Fruit fly (Drosophila melanogaster) whole organism, embryonic: ENCODE data around the gene prtp.
A peak's percentile ranks its signal among the peaks of the same experiment; 100 is the strongest.

Source experiments
- B-H2 ChIP-seq: fragments of 200-800 bp; sonication (Bioruptor generic); optimal IDR thresholded peaks from 2 replicates; lab custom pipeline; 2018; ENCODE audit warnings: missing biosample characterization, mild to moderate bottlenecking, missing genetic modification characterization
- BtbVII ChIP-seq: fragments of 200-800 bp; sonication (Bioruptor generic); optimal IDR thresholded peaks from 3 replicates; lab custom pipeline; 2017; ENCODE audit warnings: missing biosample characterization, mild to moderate bottlenecking, missing genetic modification characterization
- Bteb2 ChIP-seq: fragments of 200-800 bp; sonication (Bioruptor generic); optimal IDR thresholded peaks from 2 replicates; lab custom pipeline; 2016; ENCODE audit warnings: missing biosample characterization, missing genetic modification characterization
- CG10147 ChIP-seq: fragments of 200-800 bp; sonication (Bioruptor generic); optimal IDR thresholded peaks from 2 replicates; lab custom pipeline; 2019; ENCODE audit warnings: missing biosample characterization, mild to moderate bottlenecking, missing genetic modification characterization, moderate library complexity
- CG10274 ChIP-seq: fragments of 200-800 bp; sonication (Bioruptor generic); optimal IDR thresholded peaks from 3 replicates; lab custom pipeline; 2017; ENCODE audit warnings: missing biosample characterization, mild to moderate bottlenecking, missing genetic modification characterization
- CG10462 ChIP-seq: fragments of 200-800 bp; sonication (Bioruptor generic); optimal IDR thresholded peaks from 2 replicates; lab custom pipeline; 2016; ENCODE audit warnings: missing biosample characterization, missing genetic modification characterization
- CG10979 ChIP-seq: fragments of 200-800 bp; sonication (Bioruptor generic); optimal IDR thresholded peaks from 2 replicates; lab custom pipeline; 2018; ENCODE audit warnings: missing biosample characterization, mild to moderate bottlenecking, missing genetic modification characterization, moderate library complexity
- CG11504 ChIP-seq: fragments of 200-800 bp; sonication (Bioruptor generic); optimal IDR thresholded peaks from 3 replicates; lab custom pipeline; 2019; ENCODE audit warnings: missing biosample characterization, mild to moderate bottlenecking, missing genetic modification characterization, moderate library complexity
- CG12071 ChIP-seq: fragments of 200-800 bp; sonication (Bioruptor generic); optimal IDR thresholded peaks from 3 replicates; lab custom pipeline; 2018; ENCODE audit warnings: missing biosample characterization, mild to moderate bottlenecking, missing genetic modification characterization
- CG12155 ChIP-seq: fragments of 200-800 bp; sonication (Bioruptor generic); optimal IDR thresholded peaks from 3 replicates; lab custom pipeline; 2016; ENCODE audit warnings: missing biosample characterization, missing genetic modification characterization
- CG14441 ChIP-seq: fragments of 200-800 bp; sonication (Bioruptor generic); IDR thresholded peaks from 2 replicates; pipeline ENCODE4 v1.3.6; 2022; ENCODE audit warnings: missing biosample characterization, missing genetic modification characterization
- CG15011 ChIP-seq: fragments of 200-800 bp; sonication (Bioruptor generic); optimal IDR thresholded peaks from 3 replicates; lab custom pipeline; 2018; ENCODE audit warnings: missing biosample characterization, mild to moderate bottlenecking, missing genetic modification characterization
- CG17359 ChIP-seq: fragments of 200-800 bp; sonication (Bioruptor generic); optimal IDR thresholded peaks from 3 replicates; lab custom pipeline; 2018; ENCODE audit warnings: missing biosample characterization, mild to moderate bottlenecking, missing genetic modification characterization, moderate library complexity
- CG17385 ChIP-seq: fragments of 200-800 bp; sonication (Bioruptor generic); optimal IDR thresholded peaks from 3 replicates; lab custom pipeline; 2018; ENCODE audit warnings: missing biosample characterization, mild to moderate bottlenecking, missing genetic modification characterization
- CG17802 ChIP-seq: fragments of 200-800 bp; sonication (Bioruptor generic); optimal IDR thresholded peaks from 2 replicates; lab custom pipeline; 2018; ENCODE audit warnings: missing biosample characterization, mild to moderate bottlenecking, missing genetic modification characterization, moderate library complexity
- CG34224 ChIP-seq: fragments of 200-800 bp; sonication (Bioruptor generic); IDR thresholded peaks from 3 replicates; pipeline ENCODE4 v1.3.6; 2022; ENCODE audit warnings: missing biosample characterization, missing genetic modification characterization; ENCODE audit not compliant: partially characterized antibody
- CG42726 ChIP-seq: fragments of 200-800 bp; sonication (Bioruptor generic); IDR thresholded peaks from 2 replicates; pipeline ENCODE4 v1.3.6; 2022; ENCODE audit warnings: missing biosample characterization, missing genetic modification characterization; ENCODE audit not compliant: partially characterized antibody
- CG7786 ChIP-seq: fragments of 200-800 bp; sonication (Bioruptor generic); optimal IDR thresholded peaks from 2 replicates; lab custom pipeline; 2016; ENCODE audit warnings: missing biosample characterization, missing genetic modification characterization
- CG8924 ChIP-seq: fragments of 200-800 bp; optimal IDR thresholded peaks from 3 replicates; lab custom pipeline; 2019; ENCODE audit warnings: missing biosample characterization, mild to moderate bottlenecking, missing genetic modification characterization, moderate library complexity
- CG9215 ChIP-seq: fragments of 200-800 bp; sonication (Bioruptor generic); IDR thresholded peaks from 2 replicates; pipeline ENCODE4 v1.3.6; 2022; ENCODE audit warnings: missing biosample characterization, missing genetic modification characterization
- CG9609 ChIP-seq: fragments of 200-800 bp; sonication (Bioruptor generic); optimal IDR thresholded peaks from 3 replicates; lab custom pipeline; 2016; ENCODE audit warnings: missing biosample characterization, missing genetic modification characterization
- CkIIα-i1 ChIP-seq: fragments of 200-800 bp; sonication (Bioruptor generic); IDR thresholded peaks from 2 replicates; pipeline ENCODE4 v1.3.6; 2022; ENCODE audit warnings: missing biosample characterization, missing genetic modification characterization
- Hmx ChIP-seq: fragments of 200-800 bp; sonication (Bioruptor generic); optimal IDR thresholded peaks from 2 replicates; lab custom pipeline; 2016; ENCODE audit warnings: missing biosample characterization, missing genetic modification characterization
- Hr51 ChIP-seq, 2 experiments: fragments of 200-800 bp; sonication (Bioruptor generic); optimal IDR thresholded peaks; 2 replicates in 1 of 2; 3 replicates in 1 of 2; lab custom pipeline; 2016 to 2018; ENCODE audit warnings: missing biosample characterization in 2 of 2, missing genetic modification characterization in 2 of 2, mild to moderate bottlenecking in 1 of 2, moderate library complexity in 1 of 2
- Oli ChIP-seq: fragments of 200-800 bp; sonication (Bioruptor generic); optimal IDR thresholded peaks from 2 replicates; lab custom pipeline; 2018; ENCODE audit warnings: missing biosample characterization, mild to moderate bottlenecking, missing genetic modification characterization, moderate library complexity
- PHDP ChIP-seq: fragments of 200-800 bp; sonication (Bioruptor generic); optimal IDR thresholded peaks from 3 replicates; lab custom pipeline; 2018; ENCODE audit warnings: missing biosample characterization, mild to moderate bottlenecking, missing genetic modification characterization, moderate library complexity
- Poxn ChIP-seq: fragments of 200-800 bp; sonication (Bioruptor generic); IDR thresholded peaks from 2 replicates; pipeline ENCODE4 v1.3.6; 2022; ENCODE audit warnings: missing biosample characterization, missing genetic modification characterization
- Sin3A ChIP-seq: fragments of >200 bp; optimal IDR thresholded peaks from 2 replicates; lab custom pipeline; 2018
- Sox102F ChIP-seq: fragments of 200-800 bp; sonication (Bioruptor generic); optimal IDR thresholded peaks from 2 replicates; lab custom pipeline; 2018; ENCODE audit warnings: missing biosample characterization, mild to moderate bottlenecking, missing genetic modification characterization, moderate library complexity
- YL-1 ChIP-seq: fragments of 200-800 bp; sonication (Bioruptor generic); optimal IDR thresholded peaks from 3 replicates; lab custom pipeline; 2017; ENCODE audit warnings: missing biosample characterization, mild to moderate bottlenecking, missing genetic modification characterization
- ara ChIP-seq: fragments of 200-800 bp; sonication (Bioruptor generic); IDR thresholded peaks from 2 replicates; pipeline ENCODE4 v1.3.6; 2022; ENCODE audit warnings: missing biosample characterization, missing genetic modification characterization
- cas ChIP-seq: fragments of 200-800 bp; sonication (Bioruptor generic); IDR thresholded peaks from 2 replicates; pipeline ENCODE4 v1.3.6; 2022; ENCODE audit warnings: missing biosample characterization, missing genetic modification characterization
- da ChIP-seq: fragments of 200-800 bp; sonication (Bioruptor generic); optimal IDR thresholded peaks from 2 replicates; lab custom pipeline; 2016; ENCODE audit warnings: missing biosample characterization, missing genetic modification characterization
- eve ChIP-seq, 2 experiments: fragments of >200 bp; optimal IDR thresholded peaks; 2 replicates each; lab custom pipeline; 2017; ENCODE audit warnings: missing biosample characterization in 2 of 2, missing genetic modification characterization in 2 of 2
- fd102C ChIP-seq: fragments of 200-800 bp; sonication (Bioruptor generic); optimal IDR thresholded peaks from 2 replicates; lab custom pipeline; 2018; ENCODE audit warnings: missing biosample characterization, mild to moderate bottlenecking, missing genetic modification characterization, moderate library complexity
- fd64A ChIP-seq: fragments of 200-800 bp; sonication (Bioruptor generic); optimal IDR thresholded peaks from 3 replicates; lab custom pipeline; 2018; ENCODE audit warnings: missing biosample characterization, mild to moderate bottlenecking, missing genetic modification characterization
- fru ChIP-seq: fragments of >200 bp; optimal IDR thresholded peaks from 2 replicates; lab custom pipeline; 2017
- gem ChIP-seq: fragments of 200-800 bp; sonication (Bioruptor generic); optimal IDR thresholded peaks from 2 replicates; lab custom pipeline; 2019; ENCODE audit warnings: missing biosample characterization, mild to moderate bottlenecking, missing genetic modification characterization, moderate library complexity
- inv ChIP-seq: fragments of 200-800 bp; sonication (Bioruptor generic); IDR thresholded peaks from 2 replicates; pipeline ENCODE4 v1.3.6; 2022; ENCODE audit warnings: missing biosample characterization, missing genetic modification characterization; ENCODE audit not compliant: partially characterized antibody
- kay ChIP-seq: fragments of 200-800 bp; sonication (Bioruptor generic); optimal IDR thresholded peaks from 2 replicates; lab custom pipeline; 2016; ENCODE audit warnings: missing biosample characterization, missing genetic modification characterization
- org-1 ChIP-seq: fragments of 200-800 bp; sonication (Bioruptor generic); optimal IDR thresholded peaks from 2 replicates; lab custom pipeline; 2017; ENCODE audit warnings: missing biosample characterization, missing genetic modification characterization
- pfk ChIP-seq: fragments of 200-800 bp; sonication (Bioruptor generic); optimal IDR thresholded peaks from 2 replicates; lab custom pipeline; 2018; ENCODE audit warnings: missing biosample characterization, mild to moderate bottlenecking, missing genetic modification characterization, moderate library complexity
- psq ChIP-seq: fragments of 200-800 bp; sonication (Bioruptor generic); optimal IDR thresholded peaks from 2 replicates; lab custom pipeline; 2017; ENCODE audit warnings: missing biosample characterization, missing genetic modification characterization
- schlank ChIP-seq: fragments of 200-800 bp; sonication (Bioruptor generic); optimal IDR thresholded peaks from 2 replicates; lab custom pipeline; 2018; ENCODE audit warnings: missing biosample characterization, mild to moderate bottlenecking, missing genetic modification characterization
- slbo ChIP-seq: fragments of 200-800 bp; sonication (Bioruptor generic); IDR thresholded peaks from 2 replicates; pipeline ENCODE4 v1.3.6; 2022; ENCODE audit warnings: missing biosample characterization, missing genetic modification characterization
- ssp ChIP-seq: fragments of 200-800 bp; sonication (Bioruptor generic); IDR thresholded peaks from 2 replicates; pipeline ENCODE4 v1.3.6; 2022; ENCODE audit warnings: missing biosample characterization, missing genetic modification characterization
- stc ChIP-seq: fragments of 200-800 bp; sonication (Bioruptor generic); IDR thresholded peaks from 2 replicates; pipeline ENCODE4 v1.3.6; 2022; ENCODE audit warnings: missing biosample characterization, missing genetic modification characterization
- tna ChIP-seq: fragments of 200-800 bp; sonication (Bioruptor generic); IDR thresholded peaks from 2 replicates; pipeline ENCODE4 v1.3.6; 2022; ENCODE audit warnings: missing biosample characterization, missing genetic modification characterization; ENCODE audit not compliant: partially characterized antibody
- twi ChIP-seq: fragments of 200-800 bp; optimal IDR thresholded peaks from 2 replicates; lab custom pipeline; 2019; ENCODE audit warnings: missing biosample characterization, mild to moderate bottlenecking, missing genetic modification characterization, moderate library complexity
- zen ChIP-seq: fragments of 200-800 bp; sonication (Bioruptor generic); optimal IDR thresholded peaks from 3 replicates; lab custom pipeline; 2018; ENCODE audit warnings: missing biosample characterization, mild to moderate bottlenecking, missing genetic modification characterization, moderate library complexity

prtp gene

dm6 chrX:11709799-11710720 lies 6.5 kb upstream of the prtp start, which contains the start of gene FucT6 (continued):
- TF ChIP-seq Hr51 (GFP tag; optimal IDR thresholded peaks at IDR 0.05; lab: Kevin White, UChicago) (no peak), CG7786 (no peak), PHDP (tag; lab: Kevin White, UChicago) (peak; percentile 17), fd64A (GFP tag; lab: Kevin White, UChicago) (no peak), schlank (tag; lab: Kevin White, UChicago) (no peak), CG11504 (tag; lab: Kevin White, UChicago) (no peak), CG17802 (no peak), BtbVII (GFP tag; lab: Kevin White, UChicago) (no peak), slbo (GFP tag; lab: Robert Waterston, UW) (no peak), org-1 (GFP tag; lab: Kevin White, UChicago) (no peak), eve (GFP tag; optimal IDR thresholded peaks at IDR 0.05; lab: Kevin White, UChicago) (no peak), Sox102F (GFP tag; lab: Kevin White, UChicago) (no peak), CG10274 (GFP tag; lab: Kevin White, UChicago) (no peak), ara (GFP tag; lab: Robert Waterston, UW) (no peak), CG15011 (GFP tag; lab: Kevin White, UChicago) (no peak), CG10147 (no peak), CG9609 (GFP tag; lab: Kevin White, UChicago) (no peak), tna (GFP tag; lab: Robert Waterston, UW) (peak; percentile 88), stc (GFP tag; lab: Robert Waterston, UW) (no peak), YL-1 (GFP tag; lab: Kevin White, UChicago) (peak; percentile 45), CG10979 (tag; lab: Kevin White, UChicago) (no peak), twi (tag; lab: Kevin White, UChicago) (no peak), CG9215 (GFP tag; lab: Robert Waterston, UW) (no peak), Hmx (GFP tag; lab: Kevin White, UChicago) (no peak), CG8924 (tag; lab: Kevin White, UChicago) (no peak), kay (no peak), fd102C (no peak), cas (GFP tag; lab: Robert Waterston, UW) (no peak), zen (tag; lab: Kevin White, UChicago) (peak; percentile 21), CG12071 (GFP tag; lab: Kevin White, UChicago) (no peak), da (GFP tag; lab: Kevin White, UChicago) (no peak), CkIIα-i1 (no peak), B-H2 (GFP tag; lab: Kevin White, UChicago) (peak; percentile 36), Poxn (no peak), Sin3A (lab: Kevin White, UChicago) (peak; percentile 26), gem (tag; lab: Kevin White, UChicago) (peak; percentile 25), inv (GFP tag; lab: Robert Waterston, UW) (peak; percentile 79), CG14441 (GFP tag; lab: Robert Waterston, UW) (no peak), Bteb2 (no peak), pfk (no peak), CG17359 (tag; lab: Kevin White, UChicago) (no peak), CG17385 (no peak), psq (no peak), ssp (GFP tag; lab: Robert Waterston, UW) (no peak), fru (lab: Kevin White, UChicago) (no peak), Oli (no peak), CG12155 (GFP tag; lab: Kevin White, UChicago) (peak; percentile 52), CG42726 (GFP tag; lab: Robert Waterston, UW) (peak; percentile 81), CG34224 (peak; percentile 90), CG10462 (GFP tag; lab: Kevin White, UChicago) (no peak)
